Fruit fly (Drosophila melanogaster) whole organism: ENCODE results near the gene Npc2d.
A peak's percentile ranks its signal among the peaks of the same experiment; 100 is the strongest.

Experiments used
- Dll ChIP-seq: fragments of >200 bp; optimal IDR thresholded peaks from 2 replicates; lab custom pipeline; 2017
- EcR ChIP-seq, 2 experiments: fragments of >200 bp; optimal IDR thresholded peaks; 2 replicates each; lab custom pipeline; 2017; ENCODE audit warnings: missing biosample characterization in 2 of 2, missing genetic modification characterization in 2 of 2, missing genetic modification reagents in 2 of 2
- usp ChIP-seq: fragments of >200 bp; optimal IDR thresholded peaks from 2 replicates; lab custom pipeline; 2017; ENCODE audit warnings: missing biosample characterization, missing genetic modification characterization, mixed read lengths

- no peak for TF ChIP-seq usp (GFP tag; lab: Kevin White, UChicago)
- no peak for TF ChIP-seq EcR (GFP tag; optimal IDR thresholded peaks at IDR 0.05; lab: Kevin White, UChicago)
- peak; percentile 94 for TF ChIP-seq Dll (lab: Kevin White, UChicago)
Observed at dm6 chr3R:10089171-10089664, 33.3 kb upstream of the Npc2d start.
